Fruit fly (Drosophila melanogaster): Measurements from ENCODE around the gene CG14689.

CG14689 gene

DNA sequence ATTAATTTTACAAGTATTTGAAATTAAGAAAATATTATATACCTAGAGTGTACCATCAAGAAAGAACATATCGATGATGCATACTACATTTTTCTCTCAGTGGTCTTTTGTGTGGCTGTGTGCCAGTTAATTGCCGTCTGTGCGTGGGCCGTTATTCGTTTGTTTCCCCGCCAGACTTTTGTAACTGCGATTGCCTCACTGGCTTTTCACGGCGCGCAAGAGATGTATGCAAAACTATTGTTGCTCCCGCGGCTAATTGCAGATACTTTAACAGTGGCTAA is 29.4 kb downstream of the CG14689 start (continued):
- TF ChIP-seq ase (GFP tag; IDR thresholded peaks at IDR 0.05) (peak; percentile 76), E2f2 (GFP tag; IDR thresholded peaks at IDR 0.05) (peak; percentile 5; the same call in 1 of the 2 replicates), CG8478 (optimal IDR thresholded peaks at IDR 0.05) (no peak), BEAF-32 (GFP tag; optimal IDR thresholded peaks at IDR 0.05) (no peak), stwl (tag; optimal IDR thresholded peaks at IDR 0.05) (no peak), slbo (GFP tag; IDR thresholded peaks at IDR 0.05) (peak; percentile 69), sima (GFP tag; optimal IDR thresholded peaks at IDR 0.05) (no peak), exex (tag; optimal IDR thresholded peaks at IDR 0.05) (no peak), Eip74EF (GFP tag; optimal IDR thresholded peaks at IDR 0.05) (no peak), CG6791 (GFP tag; IDR thresholded peaks at IDR 0.05; ENCODE audit: partially characterized antibody) (no peak), YL-1 (GFP tag; optimal IDR thresholded peaks at IDR 0.05) (no peak), dmrt11E (tag; optimal IDR thresholded peaks at IDR 0.05) (peak; percentile 40), CG3065 (GFP tag; optimal IDR thresholded peaks at IDR 0.05) (no peak), crc (GFP tag; optimal IDR thresholded peaks at IDR 0.05) (no peak), sqz (GFP tag; optimal IDR thresholded peaks at IDR 0.05) (no peak), CG15696 (tag; optimal IDR thresholded peaks at IDR 0.05) (peak; percentile 22), CG14050 (GFP tag; IDR thresholded peaks at IDR 0.05) (0 out of 3 replicates have a peak, but pooled peaks have one; percentile 45), CG11723 (GFP tag; optimal IDR thresholded peaks at IDR 0.05) (no peak), bbx (GFP tag; IDR thresholded peaks at IDR 0.05; ENCODE audit: partially characterized antibody) (no peak), sug (tag; optimal IDR thresholded peaks at IDR 0.05) (no peak), ken (GFP tag; IDR thresholded peaks at IDR 0.05) (peak; percentile 51; the same call in 1 of the 3 replicates), CG10209 (GFP tag; optimal IDR thresholded peaks at IDR 0.05) (no peak), dysf (GFP tag; IDR thresholded peaks at IDR 0.05) (peak; percentile 71), zf30C (GFP tag; optimal IDR thresholded peaks at IDR 0.05) (peak; percentile 85), nau (GFP tag; optimal IDR thresholded peaks at IDR 0.05) (no peak), Atf6 (GFP tag; IDR thresholded peaks at IDR 0.05) (peak; percentile 52; the same call in 1 of the 2 replicates), CoRest (tag; optimal IDR thresholded peaks at IDR 0.05) (no peak), wek (GFP tag; optimal IDR thresholded peaks at IDR 0.05) (no peak), CG18262 (tag; optimal IDR thresholded peaks at IDR 0.05) (no peak), CG1233 (GFP tag; optimal IDR thresholded peaks at IDR 0.05) (no peak), pros (GFP tag; optimal IDR thresholded peaks at IDR 0.05) (no peak), gro (GFP tag; optimal IDR thresholded peaks at IDR 0.05) (no peak), Fer2 (tag; optimal IDR thresholded peaks at IDR 0.05) (no peak), grn (GFP tag; optimal IDR thresholded peaks at IDR 0.05) (no peak), peb (GFP tag; IDR thresholded peaks at IDR 0.05) (peak; percentile 41; the same call in 1 of the 2 replicates), Sry-δ (GFP tag; optimal IDR thresholded peaks at IDR 0.05) (no peak), Nf-YC (tag; optimal IDR thresholded peaks at IDR 0.05) (no peak), chm (GFP tag; IDR thresholded peaks at IDR 0.05) (no peak; the same call in 1 of the 2 replicates), Med (GFP tag) (peak; percentile 74), CG17359 (tag; optimal IDR thresholded peaks at IDR 0.05) (peak; percentile 37), CG12769 (tag; optimal IDR thresholded peaks at IDR 0.05) (peak; percentile 30), NC2β (GFP tag; optimal IDR thresholded peaks at IDR 0.05) (no peak), CG31441 (GFP tag; IDR thresholded peaks at IDR 0.05) (no peak), ATbp (GFP tag; optimal IDR thresholded peaks at IDR 0.05) (peak; percentile 30), NK7.1 (GFP tag; optimal IDR thresholded peaks at IDR 0.05) (no peak), Bteb2 (GFP tag; optimal IDR thresholded peaks at IDR 0.05) (no peak), esg (GFP tag; conservative IDR thresholded peaks at IDR 0.05) (peak; percentile 60), ato (GFP tag; IDR thresholded peaks at IDR 0.05; ENCODE audit: partially characterized antibody) (no peak), CG12219 (GFP tag; optimal IDR thresholded peaks at IDR 0.05) (peak; percentile 18), Hr51 (GFP tag; optimal IDR thresholded peaks at IDR 0.05) (peak in 1 of 2 experiments; percentile 49), CG11456 (GFP tag; IDR thresholded peaks at IDR 0.05) (peak; percentile 75; the same call in 2 of the 3 replicates)

All from whole organism, embryonic.